Fruit fly (Drosophila melanogaster) whole organism, embryonic: ENCODE measurements around the gene CG3632.

Source experiments
- B-H1 ChIP-seq: fragments of 200-800 bp; sonication (Bioruptor generic); IDR thresholded peaks from 3 replicates; pipeline ENCODE4 v1.3.6; 2022; ENCODE audit warnings: missing biosample characterization, missing genetic modification characterization
- CG10147 ChIP-seq: fragments of 200-800 bp; sonication (Bioruptor generic); optimal IDR thresholded peaks from 2 replicates; lab custom pipeline; 2019; ENCODE audit warnings: missing biosample characterization, mild to moderate bottlenecking, missing genetic modification characterization, moderate library complexity
- CG10959 ChIP-seq: fragments of 200-800 bp; sonication (Bioruptor generic); IDR thresholded peaks from 2 replicates; pipeline ENCODE4 v1.3.6; 2022; ENCODE audit warnings: missing biosample characterization, missing genetic modification characterization
- CG11085 ChIP-seq: fragments of 200-800 bp; sonication (Bioruptor generic); IDR thresholded peaks from 2 replicates; pipeline ENCODE4 v1.3.6; 2022; ENCODE audit warnings: missing biosample characterization, missing genetic modification characterization
- CG11093 ChIP-seq: fragments of 200-800 bp; sonication (Bioruptor generic); IDR thresholded peaks from 3 replicates; pipeline ENCODE4 v1.3.6; 2022; ENCODE audit warnings: missing biosample characterization, missing genetic modification characterization
- CG11560 ChIP-seq: fragments of 200-800 bp; sonication (Bioruptor generic); IDR thresholded peaks from 3 replicates; pipeline ENCODE4 v1.3.6; 2022; ENCODE audit warnings: missing biosample characterization, missing genetic modification characterization
- CG15073 ChIP-seq: fragments of 200-800 bp; sonication (Bioruptor generic); optimal IDR thresholded peaks from 2 replicates; lab custom pipeline; 2016; ENCODE audit warnings: missing biosample characterization, missing genetic modification characterization
- CG15269 ChIP-seq: fragments of 200-800 bp; sonication (Bioruptor generic); optimal IDR thresholded peaks from 2 replicates; lab custom pipeline; 2018; ENCODE audit warnings: missing biosample characterization, mild to moderate bottlenecking, missing genetic modification characterization, moderate library complexity
- CG1602 ChIP-seq: fragments of 200-800 bp; sonication (Bioruptor generic); optimal IDR thresholded peaks from 3 replicates; lab custom pipeline; 2016; ENCODE audit warnings: missing biosample characterization, missing genetic modification characterization
- CG16863 ChIP-seq: fragments of 200-800 bp; sonication (Bioruptor generic); optimal IDR thresholded peaks from 3 replicates; lab custom pipeline; 2016; ENCODE audit warnings: missing biosample characterization, missing genetic modification characterization
- CG18262 ChIP-seq: fragments of 200-800 bp; optimal IDR thresholded peaks from 3 replicates; lab custom pipeline; 2019; ENCODE audit warnings: missing biosample characterization, mild to moderate bottlenecking, missing genetic modification characterization, moderate library complexity
- CG3163 ChIP-seq: fragments of 200-800 bp; sonication (Bioruptor generic); optimal IDR thresholded peaks from 3 replicates; lab custom pipeline; 2016; ENCODE audit warnings: missing biosample characterization, missing genetic modification characterization
- CG4707 ChIP-seq: fragments of 200-800 bp; sonication (Bioruptor generic); optimal IDR thresholded peaks from 2 replicates; lab custom pipeline; 2018; ENCODE audit warnings: missing biosample characterization, mild to moderate bottlenecking, missing genetic modification characterization, moderate library complexity
- CG4730 ChIP-seq: fragments of 200-800 bp; sonication (Bioruptor generic); IDR thresholded peaks from 2 replicates; pipeline ENCODE4 v1.3.6; 2022; ENCODE audit warnings: missing biosample characterization, missing genetic modification characterization
- CG5245 ChIP-seq: fragments of 200-800 bp; sonication (Bioruptor generic); optimal IDR thresholded peaks from 3 replicates; lab custom pipeline; 2016; ENCODE audit warnings: missing biosample characterization, missing genetic modification characterization
- CG7745 ChIP-seq: fragments of 200-800 bp; sonication (Bioruptor generic); optimal IDR thresholded peaks from 2 replicates; lab custom pipeline; 2018; ENCODE audit warnings: missing biosample characterization, mild to moderate bottlenecking, missing genetic modification characterization, moderate library complexity
- CG7963 ChIP-seq: fragments of 200-800 bp; sonication (Bioruptor generic); IDR thresholded peaks from 3 replicates; pipeline ENCODE4 v1.3.6; 2022; ENCODE audit warnings: missing biosample characterization, missing genetic modification characterization; ENCODE audit not compliant: partially characterized antibody
- CG8281 ChIP-seq: fragments of 200-800 bp; sonication (Bioruptor generic); optimal IDR thresholded peaks from 2 replicates; lab custom pipeline; 2018; ENCODE audit warnings: missing biosample characterization, mild to moderate bottlenecking, missing genetic modification characterization, moderate library complexity
- CG8924 ChIP-seq: fragments of 200-800 bp; optimal IDR thresholded peaks from 3 replicates; lab custom pipeline; 2019; ENCODE audit warnings: missing biosample characterization, mild to moderate bottlenecking, missing genetic modification characterization, moderate library complexity
- CG9727 ChIP-seq: fragments of 200-800 bp; sonication (Bioruptor generic); optimal IDR thresholded peaks from 3 replicates; lab custom pipeline; 2017; ENCODE audit warnings: missing biosample characterization, mild to moderate bottlenecking, missing genetic modification characterization
- CG9797 ChIP-seq: fragments of 200-800 bp; sonication (Bioruptor generic); optimal IDR thresholded peaks from 3 replicates; lab custom pipeline; 2018; ENCODE audit warnings: missing biosample characterization, mild to moderate bottlenecking, missing genetic modification characterization
- CTCF ChIP-seq: fragments of 200-800 bp; sonication (Bioruptor generic); optimal IDR thresholded peaks from 2 replicates; lab custom pipeline; 2017; ENCODE audit warnings: missing biosample characterization, mild to moderate bottlenecking, missing genetic modification characterization, moderate library complexity
- CoRest ChIP-seq: fragments of 200-800 bp; sonication (Bioruptor generic); optimal IDR thresholded peaks from 3 replicates; lab custom pipeline; 2018; ENCODE audit warnings: missing biosample characterization, mild to moderate bottlenecking, missing genetic modification characterization, moderate library complexity
- E2f1 ChIP-seq: fragments of 200-800 bp; sonication (Bioruptor generic); IDR thresholded peaks from 2 replicates; pipeline ENCODE4 v1.3.6; 2022; ENCODE audit warnings: missing biosample characterization, missing genetic modification characterization
- Elba2 ChIP-seq: fragments of 200-800 bp; sonication (Bioruptor generic); optimal IDR thresholded peaks from 3 replicates; lab custom pipeline; 2016; ENCODE audit warnings: missing biosample characterization, missing genetic modification characterization
- Gug ChIP-seq: fragments of 200-800 bp; sonication (Bioruptor generic); IDR thresholded peaks from 4 replicates; pipeline ENCODE4 v1.3.6; 2022; ENCODE audit warnings: missing biosample characterization, missing genetic modification characterization
- Kr ChIP-seq: fragments of 200-800 bp; sonication (Bioruptor generic); optimal IDR thresholded peaks from 2 replicates; lab custom pipeline; 2017; ENCODE audit warnings: missing biosample characterization, mild to moderate bottlenecking, missing genetic modification characterization
- Lhr ChIP-seq: fragments of 200-800 bp; sonication (Bioruptor generic); optimal IDR thresholded peaks from 3 replicates; lab custom pipeline; 2017; ENCODE audit warnings: mild to moderate bottlenecking, missing biosample characterization, missing genetic modification reagents, missing genetic modification characterization
- MTF-1 ChIP-seq: fragments of 200-800 bp; sonication (Bioruptor generic); optimal IDR thresholded peaks from 2 replicates; lab custom pipeline; 2018; ENCODE audit warnings: missing biosample characterization, mild to moderate bottlenecking, missing genetic modification characterization, borderline replicate concordance
- Nf-YC ChIP-seq: fragments of 200-800 bp; optimal IDR thresholded peaks from 3 replicates; lab custom pipeline; 2019; ENCODE audit warnings: missing biosample characterization, mild to moderate bottlenecking, missing genetic modification characterization, moderate library complexity
- Oli ChIP-seq: fragments of 200-800 bp; sonication (Bioruptor generic); optimal IDR thresholded peaks from 2 replicates; lab custom pipeline; 2018; ENCODE audit warnings: missing biosample characterization, mild to moderate bottlenecking, missing genetic modification characterization, moderate library complexity
- PHDP ChIP-seq: fragments of 200-800 bp; sonication (Bioruptor generic); optimal IDR thresholded peaks from 3 replicates; lab custom pipeline; 2018; ENCODE audit warnings: missing biosample characterization, mild to moderate bottlenecking, missing genetic modification characterization, moderate library complexity
- Ptx1 ChIP-seq: fragments of 200-800 bp; sonication (Bioruptor generic); IDR thresholded peaks from 2 replicates; pipeline ENCODE4 v1.3.6; 2022; ENCODE audit warnings: missing biosample characterization, missing genetic modification characterization
- Side ChIP-seq: fragments of 200-800 bp; sonication (Bioruptor generic); optimal IDR thresholded peaks from 2 replicates; lab custom pipeline; 2016; ENCODE audit warnings: missing biosample characterization, missing genetic modification characterization
- Xbp1 ChIP-seq: fragments of 200-800 bp; sonication (Bioruptor generic); optimal IDR thresholded peaks from 3 replicates; lab custom pipeline; 2016; ENCODE audit warnings: missing biosample characterization, mild to moderate bottlenecking, missing genetic modification characterization
- dan ChIP-seq: fragments of 200-800 bp; sonication (Bioruptor generic); IDR thresholded peaks from 2 replicates; pipeline ENCODE4 v1.3.6; 2022; ENCODE audit warnings: missing biosample characterization, missing genetic modification characterization
- dimm ChIP-seq: fragments of 200-800 bp; sonication (Bioruptor generic); IDR thresholded peaks from 2 replicates; pipeline ENCODE4 v1.3.6; 2022; ENCODE audit warnings: missing biosample characterization, missing genetic modification characterization
- disco-r ChIP-seq: fragments of 200-800 bp; sonication (Bioruptor generic); optimal IDR thresholded peaks from 2 replicates; lab custom pipeline; 2016; ENCODE audit warnings: missing biosample characterization, missing genetic modification characterization
- dysf ChIP-seq: fragments of 200-800 bp; sonication (Bioruptor generic); IDR thresholded peaks from 3 replicates; pipeline ENCODE4 v1.3.6; 2022; ENCODE audit warnings: missing biosample characterization, missing genetic modification characterization
- insv ChIP-seq, 2 experiments: fragments of 200-800 bp; sonication (Bioruptor generic); optimal IDR thresholded peaks; 3 replicates each; lab custom pipeline; 2016 to 2018; ENCODE audit warnings: missing biosample characterization in 2 of 2, missing genetic modification characterization in 2 of 2
- kni ChIP-seq: fragments of 200-800 bp; sonication (Bioruptor generic); optimal IDR thresholded peaks from 3 replicates; lab custom pipeline; 2017; ENCODE audit warnings: mild to moderate bottlenecking, missing biosample characterization, missing genetic modification reagents, missing genetic modification characterization
- nmo ChIP-seq: fragments of 200-800 bp; sonication (Bioruptor generic); optimal IDR thresholded peaks from 2 replicates; lab custom pipeline; 2018; ENCODE audit warnings: missing biosample characterization, mild to moderate bottlenecking, missing genetic modification characterization, moderate library complexity
- org-1 ChIP-seq: fragments of 200-800 bp; sonication (Bioruptor generic); optimal IDR thresholded peaks from 2 replicates; lab custom pipeline; 2017; ENCODE audit warnings: missing biosample characterization, missing genetic modification characterization
- pho ChIP-seq: fragments of 200-800 bp; sonication (Bioruptor generic); optimal IDR thresholded peaks from 2 replicates; lab custom pipeline; 2016; ENCODE audit warnings: missing biosample characterization, missing genetic modification characterization
- psq ChIP-seq: fragments of 200-800 bp; sonication (Bioruptor generic); optimal IDR thresholded peaks from 2 replicates; lab custom pipeline; 2017; ENCODE audit warnings: missing biosample characterization, missing genetic modification characterization
- pum ChIP-seq: fragments of 200-800 bp; sonication (Bioruptor generic); optimal IDR thresholded peaks from 2 replicates; lab custom pipeline; 2016; ENCODE audit warnings: missing biosample characterization, missing genetic modification characterization
- sqz ChIP-seq: fragments of 200-800 bp; sonication (Bioruptor generic); optimal IDR thresholded peaks from 3 replicates; lab custom pipeline; 2018; ENCODE audit warnings: missing biosample characterization, mild to moderate bottlenecking, missing genetic modification characterization
- stc ChIP-seq: fragments of 200-800 bp; sonication (Bioruptor generic); IDR thresholded peaks from 2 replicates; pipeline ENCODE4 v1.3.6; 2022; ENCODE audit warnings: missing biosample characterization, missing genetic modification characterization
- tna ChIP-seq: fragments of 200-800 bp; sonication (Bioruptor generic); IDR thresholded peaks from 2 replicates; pipeline ENCODE4 v1.3.6; 2022; ENCODE audit warnings: missing biosample characterization, missing genetic modification characterization; ENCODE audit not compliant: partially characterized antibody
- unpg ChIP-seq: fragments of 200-800 bp; sonication (Bioruptor generic); optimal IDR thresholded peaks from 3 replicates; lab custom pipeline; 2018; ENCODE audit warnings: missing biosample characterization, mild to moderate bottlenecking, missing genetic modification characterization, moderate library complexity
- vfl ChIP-seq: fragments of 200-800 bp; sonication (Bioruptor generic); optimal IDR thresholded peaks from 2 replicates; lab custom pipeline; 2016; ENCODE audit warnings: missing biosample characterization, missing genetic modification characterization
- wor ChIP-seq: fragments of 200-800 bp; sonication (Bioruptor generic); IDR thresholded peaks from 2 replicates; pipeline ENCODE4 v1.3.6; 2022; ENCODE audit warnings: missing biosample characterization, missing genetic modification characterization
- zen ChIP-seq: fragments of 200-800 bp; sonication (Bioruptor generic); optimal IDR thresholded peaks from 3 replicates; lab custom pipeline; 2018; ENCODE audit warnings: missing biosample characterization, mild to moderate bottlenecking, missing genetic modification characterization, moderate library complexity

Gene CG3632

dm6 chrX:16323063-16323462 is 26.6 kb downstream of the CG3632 start, which contains the start of the genes CG9917 and CG32579 (continued):
- TF ChIP-seq CG1602 (no peak), CG11085 (GFP tag; lab: Robert Waterston, UW) (no peak), org-1 (GFP tag; lab: Kevin White, UChicago) (no peak), CG11093 (GFP tag; lab: Robert Waterston, UW) (no peak), tna (GFP tag; lab: Robert Waterston, UW) (peak; percentile 60; the same call in 1 of the 2 replicates), B-H1 (GFP tag; lab: Robert Waterston, UW) (no peak), PHDP (tag; lab: Kevin White, UChicago) (no peak), Side (GFP tag; lab: Kevin White, UChicago) (no peak), Xbp1 (no peak), Gug (GFP tag; lab: Robert Waterston, UW) (no peak), CG10147 (GFP tag; lab: Kevin White, UChicago) (no peak), CG10959 (GFP tag; lab: Robert Waterston, UW) (no peak), CG15073 (GFP tag; lab: Kevin White, UChicago) (no peak), sqz (GFP tag; lab: Kevin White, UChicago) (no peak), Oli (tag; lab: Kevin White, UChicago) (no peak), zen (tag; lab: Kevin White, UChicago) (peak; percentile 23), Lhr (GFP tag; lab: Kevin White, UChicago) (no peak), Elba2 (peak; percentile 97), CG3163 (no peak), CG7745 (peak; percentile 100), CG16863 (no peak), vfl (GFP tag; lab: Kevin White, UChicago) (no peak), disco-r (GFP tag; lab: Kevin White, UChicago) (no peak), CG7963 (peak; percentile 79), CG8924 (tag; lab: Kevin White, UChicago) (no peak), CTCF (GFP tag; lab: Kevin White, UChicago) (no peak), psq (no peak), insv (GFP tag; optimal IDR thresholded peaks at IDR 0.05; lab: Kevin White, UChicago) (peak; percentile 86 to 97), Kr (GFP tag; lab: Kevin White, UChicago) (no peak), pum (GFP tag; lab: Kevin White, UChicago) (no peak), dan (GFP tag; lab: Robert Waterston, UW) (no peak), CG9797 (GFP tag; lab: Kevin White, UChicago) (no peak), dysf (GFP tag; lab: Robert Waterston, UW) (no peak), stc (GFP tag; lab: Robert Waterston, UW) (no peak), wor (GFP tag; lab: Robert Waterston, UW) (no peak), MTF-1 (GFP tag; lab: Kevin White, UChicago) (no peak), CG18262 (tag; lab: Kevin White, UChicago) (no peak), nmo (no peak), CG11560 (tag; lab: Robert Waterston, UW) (no peak), CG15269 (tag; lab: Kevin White, UChicago) (no peak), dimm (GFP tag; lab: Robert Waterston, UW) (no peak), CG8281 (tag; lab: Kevin White, UChicago) (no peak), CoRest (peak; percentile 10), unpg (GFP tag; lab: Kevin White, UChicago) (no peak), CG4707 (no peak), Nf-YC (tag; lab: Kevin White, UChicago) (no peak), E2f1 (GFP tag; lab: Robert Waterston, UW) (no peak), pho (GFP tag; lab: Kevin White, UChicago) (no peak), CG9727 (GFP tag; lab: Kevin White, UChicago) (no peak), CG5245 (GFP tag; lab: Kevin White, UChicago) (no peak), Ptx1 (GFP tag; lab: Robert Waterston, UW) (no peak), CG4730 (no peak), kni (GFP tag; lab: Kevin White, UChicago) (no peak)
